Fruit fly (Drosophila melanogaster) whole organism, embryonic: ENCODE data around the gene nst.

Experiments used
- B-H1 ChIP-seq: fragments of 200-800 bp; sonication (Bioruptor generic); IDR thresholded peaks from 3 replicates; pipeline ENCODE4 v1.3.6; 2022; ENCODE audit warnings: missing biosample characterization, missing genetic modification characterization
- CG10209 ChIP-seq: fragments of 200-800 bp; sonication (Bioruptor generic); optimal IDR thresholded peaks from 3 replicates; lab custom pipeline; 2017; ENCODE audit warnings: missing biosample characterization, mild to moderate bottlenecking, missing genetic modification characterization, missing genetic modification reagents
- CG10565 ChIP-seq: fragments of 200-800 bp; sonication (Bioruptor generic); optimal IDR thresholded peaks from 3 replicates; lab custom pipeline; 2016; ENCODE audit warnings: missing biosample characterization, mild to moderate bottlenecking, missing genetic modification characterization
- CG11456 ChIP-seq: fragments of 200-800 bp; sonication (Bioruptor generic); IDR thresholded peaks from 3 replicates; pipeline ENCODE4 v1.3.6; 2022; ENCODE audit warnings: missing biosample characterization, missing genetic modification characterization
- CG15601 ChIP-seq: fragments of 200-800 bp; sonication (Bioruptor generic); optimal IDR thresholded peaks from 3 replicates; lab custom pipeline; 2019; ENCODE audit warnings: missing biosample characterization, mild to moderate bottlenecking, missing genetic modification characterization, moderate library complexity
- CG2116 ChIP-seq: fragments of 200-800 bp; sonication (Bioruptor generic); optimal IDR thresholded peaks from 3 replicates; lab custom pipeline; 2018; ENCODE audit warnings: missing biosample characterization, mild to moderate bottlenecking, missing genetic modification characterization
- CG2875 ChIP-seq: fragments of 200-800 bp; sonication (Bioruptor generic); optimal IDR thresholded peaks from 2 replicates; lab custom pipeline; 2017; ENCODE audit warnings: missing biosample characterization, mild to moderate bottlenecking, missing genetic modification characterization, missing genetic modification reagents
- CG31224 ChIP-seq: fragments of 200-800 bp; sonication (Bioruptor generic); IDR thresholded peaks from 2 replicates; pipeline ENCODE4 v1.3.6; 2022; ENCODE audit warnings: missing biosample characterization, missing genetic modification characterization
- CG32767 ChIP-seq: fragments of 200-800 bp; sonication (Bioruptor generic); IDR thresholded peaks from 2 replicates; pipeline ENCODE4 v1.3.6; 2022; ENCODE audit warnings: missing biosample characterization, missing genetic modification characterization
- CG33557 ChIP-seq: fragments of 200-800 bp; sonication (Bioruptor generic); optimal IDR thresholded peaks from 2 replicates; lab custom pipeline; 2019; ENCODE audit warnings: missing biosample characterization, mild to moderate bottlenecking, missing genetic modification characterization, moderate library complexity
- CG34224 ChIP-seq: fragments of 200-800 bp; sonication (Bioruptor generic); IDR thresholded peaks from 3 replicates; pipeline ENCODE4 v1.3.6; 2022; ENCODE audit warnings: missing biosample characterization, missing genetic modification characterization; ENCODE audit not compliant: partially characterized antibody
- CG34376 ChIP-seq: fragments of 200-800 bp; sonication (Bioruptor generic); optimal IDR thresholded peaks from 2 replicates; lab custom pipeline; 2018; ENCODE audit warnings: missing biosample characterization, mild to moderate bottlenecking, missing genetic modification characterization
- CG4730 ChIP-seq: fragments of 200-800 bp; sonication (Bioruptor generic); IDR thresholded peaks from 2 replicates; pipeline ENCODE4 v1.3.6; 2022; ENCODE audit warnings: missing biosample characterization, missing genetic modification characterization
- CG6175 ChIP-seq: fragments of 200-800 bp; sonication (Bioruptor generic); IDR thresholded peaks from 3 replicates; pipeline ENCODE4 v1.3.6; 2022; ENCODE audit warnings: missing biosample characterization, missing genetic modification characterization
- CG6765 ChIP-seq: fragments of 200-800 bp; sonication (Bioruptor generic); optimal IDR thresholded peaks from 3 replicates; lab custom pipeline; 2017; ENCODE audit warnings: missing biosample characterization, mild to moderate bottlenecking, missing genetic modification characterization
- CG7786 ChIP-seq: fragments of 200-800 bp; sonication (Bioruptor generic); optimal IDR thresholded peaks from 2 replicates; lab custom pipeline; 2016; ENCODE audit warnings: missing biosample characterization, missing genetic modification characterization
- CG7963 ChIP-seq: fragments of 200-800 bp; sonication (Bioruptor generic); IDR thresholded peaks from 3 replicates; pipeline ENCODE4 v1.3.6; 2022; ENCODE audit warnings: missing biosample characterization, missing genetic modification characterization; ENCODE audit not compliant: partially characterized antibody
- CG9609 ChIP-seq: fragments of 200-800 bp; sonication (Bioruptor generic); optimal IDR thresholded peaks from 3 replicates; lab custom pipeline; 2016; ENCODE audit warnings: missing biosample characterization, missing genetic modification characterization
- CHES-1-like ChIP-seq: fragments of 200-800 bp; sonication (Bioruptor generic); optimal IDR thresholded peaks from 2 replicates; lab custom pipeline; 2016; ENCODE audit warnings: missing biosample characterization, missing genetic modification characterization
- CkIIα-i1 ChIP-seq: fragments of 200-800 bp; sonication (Bioruptor generic); IDR thresholded peaks from 2 replicates; pipeline ENCODE4 v1.3.6; 2022; ENCODE audit warnings: missing biosample characterization, missing genetic modification characterization
- CoRest ChIP-seq: fragments of 200-800 bp; sonication (Bioruptor generic); optimal IDR thresholded peaks from 3 replicates; lab custom pipeline; 2018; ENCODE audit warnings: missing biosample characterization, mild to moderate bottlenecking, missing genetic modification characterization, moderate library complexity
- Dll ChIP-seq: fragments of 200-800 bp; sonication (Bioruptor generic); IDR thresholded peaks from 4 replicates; pipeline ENCODE4 v1.3.6; 2022; ENCODE audit warnings: missing biosample characterization, missing genetic modification characterization; ENCODE audit not compliant: partially characterized antibody
- Hand ChIP-seq: fragments of 200-800 bp; sonication (Bioruptor generic); optimal IDR thresholded peaks from 2 replicates; lab custom pipeline; 2017; ENCODE audit warnings: mild to moderate bottlenecking, missing biosample characterization, missing genetic modification reagents, missing genetic modification characterization
- Hr3 ChIP-seq: fragments of 200-800 bp; sonication (Bioruptor generic); optimal IDR thresholded peaks from 3 replicates; lab custom pipeline; 2016; ENCODE audit warnings: missing biosample characterization, missing genetic modification characterization
- MESR4 ChIP-seq: fragments of 200-800 bp; sonication (Bioruptor generic); optimal IDR thresholded peaks from 2 replicates; lab custom pipeline; 2018; ENCODE audit warnings: missing biosample characterization, mild to moderate bottlenecking, missing genetic modification characterization, moderate library complexity
- Meics ChIP-seq: fragments of 200-800 bp; sonication (Bioruptor generic); optimal IDR thresholded peaks from 2 replicates; lab custom pipeline; 2017; ENCODE audit warnings: missing biosample characterization, mild to moderate bottlenecking, missing genetic modification characterization
- Opbp ChIP-seq: fragments of 200-800 bp; sonication (Bioruptor generic); IDR thresholded peaks from 3 replicates; pipeline ENCODE4 v1.3.6; 2022; ENCODE audit warnings: missing biosample characterization, missing genetic modification characterization; ENCODE audit not compliant: partially characterized antibody
- PHDP ChIP-seq: fragments of 200-800 bp; sonication (Bioruptor generic); optimal IDR thresholded peaks from 3 replicates; lab custom pipeline; 2018; ENCODE audit warnings: missing biosample characterization, mild to moderate bottlenecking, missing genetic modification characterization, moderate library complexity
- Sox100B ChIP-seq: fragments of 200-800 bp; sonication (Bioruptor generic); optimal IDR thresholded peaks from 3 replicates; lab custom pipeline; 2018; ENCODE audit warnings: missing biosample characterization, mild to moderate bottlenecking, missing genetic modification characterization
- Sox102F ChIP-seq: fragments of 200-800 bp; sonication (Bioruptor generic); optimal IDR thresholded peaks from 2 replicates; lab custom pipeline; 2018; ENCODE audit warnings: missing biosample characterization, mild to moderate bottlenecking, missing genetic modification characterization, moderate library complexity
- cato ChIP-seq: fragments of 200-800 bp; sonication (Bioruptor generic); optimal IDR thresholded peaks from 2 replicates; lab custom pipeline; 2016; ENCODE audit warnings: missing biosample characterization, missing genetic modification characterization, borderline replicate concordance
- chinmo ChIP-seq: fragments of 200-800 bp; sonication (Bioruptor generic); IDR thresholded peaks from 4 replicates; pipeline ENCODE4 v1.3.6; 2022; ENCODE audit warnings: missing biosample characterization, missing genetic modification characterization; ENCODE audit not compliant: partially characterized antibody
- ci ChIP-seq: fragments of 200-800 bp; sonication (Bioruptor generic); IDR thresholded peaks from 3 replicates; pipeline ENCODE4 v1.3.6; 2022; ENCODE audit warnings: missing biosample characterization, missing genetic modification characterization
- crp ChIP-seq, 2 experiments: fragments of 200-800 bp; sonication (Bioruptor generic); optimal IDR thresholded peaks; 2 replicates in 1 of 2; 3 replicates in 1 of 2; lab custom pipeline; 2017; ENCODE audit warnings: missing biosample characterization in 2 of 2, missing genetic modification characterization in 2 of 2, mild to moderate bottlenecking in 1 of 2, moderate library complexity in 1 of 2
- cwo ChIP-seq: fragments of 200-800 bp; sonication (Bioruptor generic); optimal IDR thresholded peaks from 3 replicates; lab custom pipeline; 2017; ENCODE audit warnings: missing biosample characterization, missing genetic modification characterization, mild to moderate bottlenecking, moderate library complexity, missing genetic modification reagents
- ems ChIP-seq: fragments of 200-800 bp; sonication (Bioruptor generic); optimal IDR thresholded peaks from 3 replicates; lab custom pipeline; 2016; ENCODE audit warnings: missing biosample characterization, missing genetic modification characterization
- ewg ChIP-seq: fragments of 200-800 bp; sonication (Bioruptor generic); optimal IDR thresholded peaks from 3 replicates; lab custom pipeline; 2017; ENCODE audit warnings: mild to moderate bottlenecking, missing biosample characterization, missing genetic modification reagents, missing genetic modification characterization
- eyg ChIP-seq: fragments of 200-800 bp; sonication (Bioruptor generic); optimal IDR thresholded peaks from 3 replicates; lab custom pipeline; 2016; ENCODE audit warnings: missing biosample characterization, missing genetic modification characterization
- grn ChIP-seq: fragments of 200-800 bp; sonication (Bioruptor generic); optimal IDR thresholded peaks from 3 replicates; lab custom pipeline; 2017; ENCODE audit warnings: missing biosample characterization, missing genetic modification characterization
- ind ChIP-seq: fragments of 200-800 bp; sonication (Bioruptor generic); optimal IDR thresholded peaks from 3 replicates; lab custom pipeline; 2016; ENCODE audit warnings: missing biosample characterization, missing genetic modification characterization
- nom ChIP-seq: fragments of 200-800 bp; sonication (Bioruptor generic); optimal IDR thresholded peaks from 2 replicates; lab custom pipeline; 2017; ENCODE audit warnings: missing biosample characterization, missing genetic modification characterization, mild to moderate bottlenecking, moderate library complexity, missing genetic modification reagents
- odd ChIP-seq: fragments of 200-800 bp; sonication (Bioruptor generic); optimal IDR thresholded peaks from 2 replicates; lab custom pipeline; 2017; ENCODE audit warnings: missing biosample characterization, mild to moderate bottlenecking, missing genetic modification characterization
- pita ChIP-seq: fragments of 200-800 bp; sonication (Bioruptor generic); optimal IDR thresholded peaks from 2 replicates; lab custom pipeline; 2017; ENCODE audit warnings: missing biosample characterization, mild to moderate bottlenecking, missing genetic modification characterization
- sima ChIP-seq: fragments of 200-800 bp; sonication (Bioruptor generic); optimal IDR thresholded peaks from 2 replicates; lab custom pipeline; 2016; ENCODE audit warnings: missing biosample characterization, missing genetic modification characterization
- sob ChIP-seq: fragments of 200-800 bp; sonication (Bioruptor generic); IDR thresholded peaks from 2 replicates; pipeline ENCODE4 v1.3.6; 2022; ENCODE audit warnings: missing biosample characterization, missing genetic modification characterization
- tin ChIP-seq: fragments of 200-800 bp; sonication (Bioruptor generic); optimal IDR thresholded peaks from 3 replicates; lab custom pipeline; 2016; ENCODE audit warnings: missing biosample characterization, missing genetic modification characterization
- trh ChIP-seq: fragments of 200-800 bp; sonication (Bioruptor generic); optimal IDR thresholded peaks from 2 replicates; lab custom pipeline; 2016; ENCODE audit warnings: missing biosample characterization, missing genetic modification characterization
- tup ChIP-seq: fragments of 200-800 bp; sonication (Bioruptor generic); optimal IDR thresholded peaks from 2 replicates; lab custom pipeline; 2016; ENCODE audit warnings: missing biosample characterization, mild to moderate bottlenecking, missing genetic modification characterization, moderate library complexity

Gene nst

DNA sequence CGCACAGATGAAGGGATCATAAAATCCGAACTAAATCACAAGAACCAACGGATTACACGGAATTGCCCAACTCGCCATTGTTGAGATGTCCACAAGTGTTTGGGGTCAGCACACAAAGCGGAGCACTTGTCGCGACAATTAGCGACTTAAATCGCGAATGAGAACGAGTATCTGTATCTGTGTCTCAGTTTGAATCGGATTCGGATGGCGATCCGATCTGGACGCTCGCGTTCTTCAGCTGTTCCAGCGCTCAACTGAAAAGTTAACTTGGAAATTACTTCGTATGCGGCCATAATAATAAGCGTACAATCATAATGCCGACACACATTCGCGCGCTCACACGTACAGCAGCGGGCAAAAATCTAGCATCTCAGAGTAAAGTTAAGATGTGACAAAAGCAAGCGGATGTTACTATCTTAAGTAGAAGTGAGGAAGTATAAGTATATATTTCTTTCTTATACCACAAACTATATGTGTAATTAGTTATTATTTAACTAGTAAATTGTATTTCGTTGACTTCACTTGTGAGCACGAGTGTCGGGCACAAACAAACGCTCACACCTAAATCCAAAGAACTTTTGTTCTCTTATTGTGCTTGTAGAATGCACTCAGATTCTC lies 39.4 kb downstream of the nst start, which contains the start of gene CG10660 (continued):
- TF ChIP-seq Sox102F (GFP tag; lab: Kevin White, UChicago) (peak; percentile 93), Dll (GFP tag; lab: Robert Waterston, UW) (no peak), CG9609 (peak; percentile 31), cato (GFP tag; lab: Kevin White, UChicago) (peak; percentile 75), sima (no peak), CG32767 (GFP tag; lab: Robert Waterston, UW) (peak; percentile 85), CG2116 (GFP tag; lab: Kevin White, UChicago) (peak; percentile 54), CG10565 (peak; percentile 50), sob (GFP tag; lab: Robert Waterston, UW) (peak; percentile 74), CkIIα-i1 (GFP tag; lab: Robert Waterston, UW) (peak; percentile 19; the same call in 1 of the 2 replicates), eyg (GFP tag; lab: Kevin White, UChicago) (peak; percentile 57), tup (GFP tag; lab: Kevin White, UChicago) (peak; percentile 66), CG7786 (GFP tag; lab: Kevin White, UChicago) (peak; percentile 40), CG15601 (tag; lab: Kevin White, UChicago) (peak; percentile 87), CG33557 (GFP tag; lab: Kevin White, UChicago) (peak; percentile 52), odd (GFP tag; lab: Kevin White, UChicago) (peak; percentile 89), MESR4 (GFP tag; lab: Kevin White, UChicago) (peak; percentile 39), ewg (peak; percentile 79), Hand (GFP tag; lab: Kevin White, UChicago) (peak; percentile 70), CG34376 (GFP tag; lab: Kevin White, UChicago) (peak; percentile 22), PHDP (tag; lab: Kevin White, UChicago) (peak; percentile 94), CoRest (peak; percentile 87), Opbp (GFP tag; lab: Robert Waterston, UW) (no peak), tin (GFP tag; lab: Kevin White, UChicago) (peak; percentile 84), CG31224 (GFP tag; lab: Robert Waterston, UW) (peak; percentile 57), CHES-1-like (GFP tag; lab: Kevin White, UChicago) (peak; percentile 38), pita (GFP tag; lab: Kevin White, UChicago) (no peak), CG4730 (GFP tag; lab: Robert Waterston, UW) (peak; percentile 67; the same call in 1 of the 2 replicates), CG2875 (GFP tag; lab: Kevin White, UChicago) (peak; percentile 87), ems (GFP tag; lab: Kevin White, UChicago) (peak; percentile 61), CG11456 (GFP tag; lab: Robert Waterston, UW) (peak; percentile 75), cwo (GFP tag; lab: Kevin White, UChicago) (peak; percentile 75), CG7963 (GFP tag; lab: Robert Waterston, UW) (no peak), trh (GFP tag; lab: Kevin White, UChicago) (peak; percentile 61), Hr3 (GFP tag; lab: Kevin White, UChicago) (peak; percentile 87), Meics (GFP tag; lab: Kevin White, UChicago) (peak; percentile 86), ind (GFP tag; lab: Kevin White, UChicago) (peak; percentile 81)

DNA sequence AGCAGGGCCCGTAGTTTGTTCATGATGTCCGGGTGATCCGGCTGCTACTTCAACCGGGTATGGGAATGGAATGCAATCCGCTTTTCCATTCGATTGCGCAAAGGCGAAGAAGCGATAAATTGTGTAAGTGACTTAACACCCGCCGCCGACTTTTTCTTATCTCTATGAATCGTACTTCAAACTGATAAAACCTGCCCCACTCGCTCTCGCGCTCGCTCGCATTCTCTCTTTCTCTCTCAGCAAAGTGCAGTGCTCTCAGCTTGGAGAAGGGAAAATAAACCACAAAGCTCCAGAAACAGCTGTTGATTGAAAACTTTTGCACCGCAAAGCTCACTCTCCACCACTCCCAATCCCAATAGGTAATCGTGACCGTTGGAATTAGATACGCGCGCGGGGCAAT lies 40.0 kb downstream of the nst start:
- TF ChIP-seq Dll (GFP tag; lab: Robert Waterston, UW): 0 out of 4 replicates have a peak, but pooled peaks have one; percentile 31
- TF ChIP-seq crp (GFP tag; optimal IDR thresholded peaks at IDR 0.05; lab: Kevin White, UChicago): peak in 1 of 2 experiments; percentile 63
- TF ChIP-seq CG6175 (GFP tag; lab: Robert Waterston, UW): 0 out of 3 replicates have a peak, but pooled peaks have one; percentile 17
- peak; percentile 43 for TF ChIP-seq nom (GFP tag; lab: Kevin White, UChicago)
- TF ChIP-seq ci (GFP tag; lab: Robert Waterston, UW): 0 out of 3 replicates have a peak, but pooled peaks have one; percentile 37
- TF ChIP-seq B-H1 (GFP tag; lab: Robert Waterston, UW): no peak
- TF ChIP-seq CG34224 (GFP tag; lab: Robert Waterston, UW): peak; percentile 42; the same call in 1 of the 3 replicates
- TF ChIP-seq Sox100B (GFP tag; lab: Kevin White, UChicago): no peak
- TF ChIP-seq chinmo (GFP tag; lab: Robert Waterston, UW): peak; percentile 79; the same call in 3 of the 4 replicates
- TF ChIP-seq CG6765: peak; percentile 21
- peak; percentile 78 for TF ChIP-seq grn (GFP tag; lab: Kevin White, UChicago)
- no peak for TF ChIP-seq CG10209
